Fruit fly (Drosophila melanogaster) whole organism, embryonic: ENCODE data around the gene Wdr59.

Experiments used
- Abd-B ChIP-seq: fragments of 200-800 bp; sonication (Bioruptor generic); optimal IDR thresholded peaks from 2 replicates; lab custom pipeline; 2018; ENCODE audit warnings: missing biosample characterization, mild to moderate bottlenecking, missing genetic modification characterization, moderate library complexity
- CG10209 ChIP-seq: fragments of 200-800 bp; sonication (Bioruptor generic); optimal IDR thresholded peaks from 3 replicates; lab custom pipeline; 2017; ENCODE audit warnings: missing biosample characterization, mild to moderate bottlenecking, missing genetic modification characterization, missing genetic modification reagents
- CG10267 ChIP-seq: fragments of 200-800 bp; sonication (Bioruptor generic); optimal IDR thresholded peaks from 2 replicates; lab custom pipeline; 2018; ENCODE audit warnings: missing biosample characterization, mild to moderate bottlenecking, missing genetic modification characterization, moderate library complexity
- CG10274 ChIP-seq: fragments of 200-800 bp; sonication (Bioruptor generic); optimal IDR thresholded peaks from 3 replicates; lab custom pipeline; 2017; ENCODE audit warnings: missing biosample characterization, mild to moderate bottlenecking, missing genetic modification characterization
- CG14667 ChIP-seq: fragments of 200-800 bp; sonication (Bioruptor generic); IDR thresholded peaks from 2 replicates; pipeline ENCODE4 v1.3.6; 2022; ENCODE audit warnings: missing biosample characterization, missing genetic modification characterization
- CG1602 ChIP-seq: fragments of 200-800 bp; sonication (Bioruptor generic); optimal IDR thresholded peaks from 3 replicates; lab custom pipeline; 2016; ENCODE audit warnings: missing biosample characterization, missing genetic modification characterization
- CG17361 ChIP-seq: fragments of 200-800 bp; sonication (Bioruptor generic); IDR thresholded peaks from 3 replicates; pipeline ENCODE4 v1.3.6; 2022; ENCODE audit warnings: missing biosample characterization, missing genetic modification characterization
- CG17612 ChIP-seq: fragments of 200-800 bp; sonication (Bioruptor generic); IDR thresholded peaks from 2 replicates; pipeline ENCODE4 v1.3.6; 2022; ENCODE audit warnings: missing biosample characterization, missing genetic modification characterization
- CG17829 ChIP-seq: fragments of 200-800 bp; optimal IDR thresholded peaks from 2 replicates; lab custom pipeline; 2019; ENCODE audit warnings: missing biosample characterization, mild to moderate bottlenecking, missing genetic modification characterization, moderate library complexity
- CG2120 ChIP-seq: fragments of 200-800 bp; sonication (Bioruptor generic); optimal IDR thresholded peaks from 3 replicates; lab custom pipeline; 2016; ENCODE audit warnings: missing biosample characterization, missing genetic modification characterization
- CG2712 ChIP-seq: fragments of 200-800 bp; optimal IDR thresholded peaks from 3 replicates; lab custom pipeline; 2019; ENCODE audit warnings: missing biosample characterization, mild to moderate bottlenecking, missing genetic modification characterization, moderate library complexity
- CG30403 ChIP-seq: fragments of 200-800 bp; sonication (Bioruptor generic); optimal IDR thresholded peaks from 3 replicates; lab custom pipeline; 2016; ENCODE audit warnings: missing biosample characterization, missing genetic modification characterization
- CG30431 ChIP-seq: fragments of 200-800 bp; sonication (Bioruptor generic); optimal IDR thresholded peaks from 2 replicates; lab custom pipeline; 2017; ENCODE audit warnings: missing biosample characterization, missing genetic modification characterization
- CG31224 ChIP-seq: fragments of 200-800 bp; sonication (Bioruptor generic); IDR thresholded peaks from 2 replicates; pipeline ENCODE4 v1.3.6; 2022; ENCODE audit warnings: missing biosample characterization, missing genetic modification characterization
- CG6765 ChIP-seq: fragments of 200-800 bp; sonication (Bioruptor generic); optimal IDR thresholded peaks from 3 replicates; lab custom pipeline; 2017; ENCODE audit warnings: missing biosample characterization, mild to moderate bottlenecking, missing genetic modification characterization
- CG6791 ChIP-seq: fragments of 200-800 bp; sonication (Bioruptor generic); IDR thresholded peaks from 3 replicates; pipeline ENCODE4 v1.3.6; 2022; ENCODE audit warnings: missing biosample characterization, missing genetic modification characterization; ENCODE audit not compliant: partially characterized antibody
- CG7928 ChIP-seq: fragments of 200-800 bp; sonication (Bioruptor generic); optimal IDR thresholded peaks from 2 replicates; lab custom pipeline; 2017; ENCODE audit warnings: missing biosample characterization, mild to moderate bottlenecking, missing genetic modification characterization
- Dll ChIP-seq: fragments of 200-800 bp; sonication (Bioruptor generic); IDR thresholded peaks from 4 replicates; pipeline ENCODE4 v1.3.6; 2022; ENCODE audit warnings: missing biosample characterization, missing genetic modification characterization; ENCODE audit not compliant: partially characterized antibody
- Eip74EF ChIP-seq, 2 experiments: fragments of 200-800 bp in 1 of 2; fragments of >200 bp in 1 of 2; sonication (Bioruptor generic) in 1 of 2; optimal IDR thresholded peaks; 2 replicates each; lab custom pipeline; 2017 to 2019; ENCODE audit warnings: missing biosample characterization in 2 of 2, missing genetic modification characterization in 2 of 2, mild to moderate bottlenecking in 1 of 2, moderate library complexity in 1 of 2
- HLHmδ ChIP-seq: fragments of 200-800 bp; sonication (Bioruptor generic); optimal IDR thresholded peaks from 2 replicates; lab custom pipeline; 2018; ENCODE audit warnings: missing biosample characterization, mild to moderate bottlenecking, missing genetic modification characterization, moderate library complexity
- Hand ChIP-seq: fragments of 200-800 bp; sonication (Bioruptor generic); optimal IDR thresholded peaks from 2 replicates; lab custom pipeline; 2017; ENCODE audit warnings: mild to moderate bottlenecking, missing biosample characterization, missing genetic modification reagents, missing genetic modification characterization
- HmgZ ChIP-seq: fragments of 200-800 bp; sonication (Bioruptor generic); optimal IDR thresholded peaks from 2 replicates; lab custom pipeline; 2018; ENCODE audit warnings: missing biosample characterization, mild to moderate bottlenecking, missing genetic modification characterization
- Six4 ChIP-seq: fragments of 200-800 bp; sonication (Bioruptor generic); optimal IDR thresholded peaks from 2 replicates; lab custom pipeline; 2016; ENCODE audit warnings: missing biosample characterization, missing genetic modification characterization
- Taf1 ChIP-seq: fragments of 200-800 bp; sonication (Bioruptor generic); IDR thresholded peaks from 2 replicates; pipeline ENCODE4 v1.3.6; 2022; ENCODE audit warnings: missing biosample characterization, missing genetic modification characterization
- Vsx1 ChIP-seq: fragments of 200-800 bp; sonication (Bioruptor generic); optimal IDR thresholded peaks from 2 replicates; lab custom pipeline; 2017; ENCODE audit warnings: missing biosample characterization, mild to moderate bottlenecking, missing genetic modification characterization, missing genetic modification reagents
- ara ChIP-seq: fragments of 200-800 bp; sonication (Bioruptor generic); IDR thresholded peaks from 2 replicates; pipeline ENCODE4 v1.3.6; 2022; ENCODE audit warnings: missing biosample characterization, missing genetic modification characterization
- ash1 ChIP-seq: fragments of 200-800 bp; sonication (Bioruptor generic); optimal IDR thresholded peaks from 2 replicates; lab custom pipeline; 2018; ENCODE audit warnings: missing biosample characterization, mild to moderate bottlenecking, missing genetic modification characterization
- br ChIP-seq: fragments of >200 bp; optimal IDR thresholded peaks from 2 replicates; lab custom pipeline; 2017
- ci ChIP-seq: fragments of 200-800 bp; sonication (Bioruptor generic); IDR thresholded peaks from 3 replicates; pipeline ENCODE4 v1.3.6; 2022; ENCODE audit warnings: missing biosample characterization, missing genetic modification characterization
- da ChIP-seq: fragments of 200-800 bp; sonication (Bioruptor generic); optimal IDR thresholded peaks from 2 replicates; lab custom pipeline; 2016; ENCODE audit warnings: missing biosample characterization, missing genetic modification characterization
- dimm ChIP-seq: fragments of 200-800 bp; sonication (Bioruptor generic); IDR thresholded peaks from 2 replicates; pipeline ENCODE4 v1.3.6; 2022; ENCODE audit warnings: missing biosample characterization, missing genetic modification characterization
- disco-r ChIP-seq: fragments of 200-800 bp; sonication (Bioruptor generic); optimal IDR thresholded peaks from 2 replicates; lab custom pipeline; 2016; ENCODE audit warnings: missing biosample characterization, missing genetic modification characterization
- eve ChIP-seq, 2 experiments: fragments of >200 bp; optimal IDR thresholded peaks; 2 replicates each; lab custom pipeline; 2017; ENCODE audit warnings: missing biosample characterization in 2 of 2, missing genetic modification characterization in 2 of 2
- fd96Cb ChIP-seq: fragments of 200-800 bp; sonication (Bioruptor generic); optimal IDR thresholded peaks from 2 replicates; lab custom pipeline; 2018; ENCODE audit warnings: missing biosample characterization, mild to moderate bottlenecking, missing genetic modification characterization, moderate library complexity
- gsb ChIP-seq: fragments of 200-800 bp; sonication (Bioruptor generic); IDR thresholded peaks from 2 replicates; pipeline ENCODE4 v1.3.6; 2022; ENCODE audit warnings: missing biosample characterization, missing genetic modification characterization
- ham ChIP-seq: fragments of 200-800 bp; sonication (Bioruptor generic); IDR thresholded peaks from 2 replicates; pipeline ENCODE4 v1.3.6; 2022; ENCODE audit warnings: missing biosample characterization, missing genetic modification characterization
- hbn ChIP-seq: fragments of 200-800 bp; sonication (Bioruptor generic); IDR thresholded peaks from 2 replicates; pipeline ENCODE4 v1.3.6; 2022; ENCODE audit warnings: missing biosample characterization, missing genetic modification characterization; ENCODE audit not compliant: partially characterized antibody
- jing ChIP-seq: fragments of 200-800 bp; sonication (Bioruptor generic); optimal IDR thresholded peaks from 2 replicates; lab custom pipeline; 2018; ENCODE audit warnings: missing biosample characterization, mild to moderate bottlenecking, missing genetic modification characterization
- klu ChIP-seq: fragments of 200-800 bp; sonication (Bioruptor generic); IDR thresholded peaks from 2 replicates; pipeline ENCODE4 v1.3.6; 2022; ENCODE audit warnings: missing biosample characterization, missing genetic modification characterization
- nau ChIP-seq: fragments of 200-800 bp; sonication (Bioruptor generic); optimal IDR thresholded peaks from 3 replicates; lab custom pipeline; 2017; ENCODE audit warnings: missing biosample characterization, mild to moderate bottlenecking, missing genetic modification characterization, missing genetic modification reagents
- nerfin-1 ChIP-seq: fragments of 200-800 bp; sonication (Bioruptor generic); optimal IDR thresholded peaks from 3 replicates; lab custom pipeline; 2019; ENCODE audit warnings: missing biosample characterization, mild to moderate bottlenecking, missing genetic modification characterization, moderate library complexity
- odd ChIP-seq: fragments of 200-800 bp; sonication (Bioruptor generic); optimal IDR thresholded peaks from 2 replicates; lab custom pipeline; 2017; ENCODE audit warnings: missing biosample characterization, mild to moderate bottlenecking, missing genetic modification characterization
- prd ChIP-seq, 3 experiments: fragments of >200 bp in 2 of 3; fragments of 200-800 bp in 1 of 3; sonication (Bioruptor generic) in 1 of 3; optimal IDR thresholded peaks in 2 of 3; IDR thresholded peaks in 1 of 3; 2 replicates in 2 of 3; 3 replicates in 1 of 3; pipeline versions ENCODE4 v1.3.6 to Lab custom; 2017 to 2022; ENCODE audit warnings: missing biosample characterization in 1 of 3, missing genetic modification characterization in 1 of 3
- ro ChIP-seq: fragments of 200-800 bp; sonication (Bioruptor generic); IDR thresholded peaks from 2 replicates; pipeline ENCODE4 v1.3.6; 2022; ENCODE audit warnings: missing biosample characterization, missing genetic modification characterization
- salm ChIP-seq: fragments of 200-800 bp; sonication (Bioruptor generic); optimal IDR thresholded peaks from 2 replicates; lab custom pipeline; 2018; ENCODE audit warnings: missing biosample characterization, mild to moderate bottlenecking, missing genetic modification characterization
- sna ChIP-seq: fragments of 200-800 bp; sonication (Bioruptor generic); IDR thresholded peaks from 2 replicates; pipeline ENCODE4 v1.3.6; 2022; ENCODE audit warnings: missing biosample characterization, missing genetic modification characterization; ENCODE audit not compliant: partially characterized antibody
- so ChIP-seq: fragments of 200-800 bp; sonication (Bioruptor generic); IDR thresholded peaks from 3 replicates; pipeline ENCODE4 v1.3.6; 2022; ENCODE audit warnings: missing biosample characterization, missing genetic modification characterization
- tio ChIP-seq: fragments of 200-800 bp; sonication (Bioruptor generic); optimal IDR thresholded peaks from 2 replicates; lab custom pipeline; 2017; ENCODE audit warnings: missing biosample characterization, missing genetic modification characterization, inconsistent platforms
- trem ChIP-seq: fragments of 200-800 bp; optimal IDR thresholded peaks from 3 replicates; lab custom pipeline; 2019; ENCODE audit warnings: missing biosample characterization, mild to moderate bottlenecking, missing genetic modification characterization, moderate library complexity
- zf30C ChIP-seq: fragments of 200-800 bp; sonication (Bioruptor generic); optimal IDR thresholded peaks from 3 replicates; lab custom pipeline; 2018; ENCODE audit warnings: missing biosample characterization, mild to moderate bottlenecking, missing genetic modification characterization

Wdr59 gene

dm6 chr2L:11123499-11123898 lies 32.3 kb downstream of the Wdr59 start, which contains the start of the genes Csl4 and Nup160 (continued):
- TF ChIP-seq CG2712 (no peak), nerfin-1 (tag; lab: Kevin White, UChicago) (no peak), so (GFP tag; lab: Robert Waterston, UW) (peak; percentile 47; the same call in 2 of the 3 replicates), ash1 (no peak), CG10267 (tag; lab: Kevin White, UChicago) (peak; percentile 97), Abd-B (peak; percentile 65), hbn (0 out of 2 replicates have a peak, but pooled peaks have one; percentile 32), jing (peak; percentile 3), fd96Cb (tag; lab: Kevin White, UChicago) (peak; percentile 44), ci (peak; percentile 81), CG10274 (GFP tag; lab: Kevin White, UChicago) (no peak), CG2120 (GFP tag; lab: Kevin White, UChicago) (peak; percentile 93), prd (optimal IDR thresholded peaks at IDR 0.05; lab: Kevin White, UChicago) (no peak), prd (GFP tag; IDR thresholded peaks at IDR 0.05; lab: Robert Waterston, UW) (peak; percentile 86), br (lab: Kevin White, UChicago) (no peak), CG1602 (GFP tag; lab: Kevin White, UChicago) (peak; percentile 74), salm (no peak), CG14667 (GFP tag; lab: Robert Waterston, UW) (0 out of 2 replicates have a peak, but pooled peaks have one; percentile 34), Hand (GFP tag; lab: Kevin White, UChicago) (no peak), tio (GFP tag; lab: Kevin White, UChicago) (no peak), HLHmδ (GFP tag; lab: Kevin White, UChicago) (no peak), CG17612 (GFP tag; lab: Robert Waterston, UW) (no peak), eve (GFP tag; optimal IDR thresholded peaks at IDR 0.05; lab: Kevin White, UChicago) (no peak), CG7928 (GFP tag; lab: Kevin White, UChicago) (peak; percentile 50), CG10209 (GFP tag; lab: Kevin White, UChicago) (peak; percentile 73), CG6791 (GFP tag; lab: Robert Waterston, UW) (no peak), sna (GFP tag; lab: Robert Waterston, UW) (no peak), CG6765 (no peak), CG30431 (peak; percentile 20), ro (GFP tag; lab: Robert Waterston, UW) (no peak), CG31224 (GFP tag; lab: Robert Waterston, UW) (peak; percentile 63), Six4 (GFP tag; lab: Kevin White, UChicago) (peak; percentile 57), CG17829 (tag; lab: Kevin White, UChicago) (peak; percentile 64), ham (no peak), CG17361 (no peak), disco-r (GFP tag; lab: Kevin White, UChicago) (peak; percentile 55), klu (0 out of 2 replicates have a peak, but pooled peaks have one; percentile 22), gsb (GFP tag; lab: Robert Waterston, UW) (no peak), ara (GFP tag; lab: Robert Waterston, UW) (peak; percentile 75), da (GFP tag; lab: Kevin White, UChicago) (peak; percentile 73), odd (GFP tag; lab: Kevin White, UChicago) (no peak), Dll (GFP tag; lab: Robert Waterston, UW) (0 out of 4 replicates have a peak, but pooled peaks have one; percentile 48), CG30403 (GFP tag; lab: Kevin White, UChicago) (peak; percentile 89), Taf1 (GFP tag; lab: Robert Waterston, UW) (peak; percentile 55; the same call in 1 of the 2 replicates), HmgZ (tag; lab: Kevin White, UChicago) (peak; percentile 75), nau (GFP tag; lab: Kevin White, UChicago) (no peak), Vsx1 (GFP tag; lab: Kevin White, UChicago) (no peak), Eip74EF (GFP tag; optimal IDR thresholded peaks at IDR 0.05; lab: Kevin White, UChicago) (no peak), zf30C (GFP tag; lab: Kevin White, UChicago) (no peak), dimm (GFP tag; lab: Robert Waterston, UW) (no peak), trem (peak; percentile 83)
